Fruit fly (Drosophila melanogaster) S2 (cell line): Measurements from ENCODE around the gene CG42870.

ENCODE experiments used
- CG8478 ChIP-seq: fragments of >200 bp; optimal IDR thresholded peaks from 2 replicates; lab custom pipeline; 2018
- CTCF ChIP-seq, 2 experiments: fragments of >200 bp; optimal IDR thresholded peaks; 2 replicates each; lab custom pipeline; 2018

DNA sequence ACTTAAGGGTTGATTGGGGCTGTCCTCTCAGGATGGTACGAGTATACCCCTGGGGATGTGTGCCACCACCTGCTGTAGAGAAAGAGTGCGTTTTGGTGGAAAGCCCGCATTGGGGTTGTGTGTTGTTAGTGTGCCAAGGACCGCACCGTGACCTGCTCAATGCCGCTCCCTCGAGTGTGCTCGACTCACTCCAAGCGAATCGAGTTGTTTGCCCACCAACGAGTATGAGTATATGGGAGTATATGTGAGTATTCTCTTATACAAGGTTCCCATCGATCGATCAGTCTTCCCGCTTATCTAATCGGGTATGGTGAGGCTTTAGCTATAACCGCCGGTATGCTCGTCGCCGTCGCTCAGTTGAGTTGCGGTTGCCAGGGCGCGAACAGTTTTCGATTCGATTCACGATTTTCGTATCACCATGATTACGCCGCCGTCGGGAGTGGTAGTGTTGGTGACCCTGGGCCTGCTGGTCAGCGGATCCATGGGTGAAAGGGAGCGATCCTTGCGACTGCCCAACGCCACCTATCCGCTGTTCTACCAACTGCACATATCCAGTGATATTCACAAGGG lies 2.7 kb upstream of the CG42870 start, which contains the start of gene CG5849:
- TF ChIP-seq CG8478 (lab: Kevin White, UChicago) (no peak), CTCF (optimal IDR thresholded peaks at IDR 0.05; lab: Kevin White, UChicago) (no peak)
